Worm (Caenorhabditis elegans): ENCODE results near the gene ttr-27.

DNA sequence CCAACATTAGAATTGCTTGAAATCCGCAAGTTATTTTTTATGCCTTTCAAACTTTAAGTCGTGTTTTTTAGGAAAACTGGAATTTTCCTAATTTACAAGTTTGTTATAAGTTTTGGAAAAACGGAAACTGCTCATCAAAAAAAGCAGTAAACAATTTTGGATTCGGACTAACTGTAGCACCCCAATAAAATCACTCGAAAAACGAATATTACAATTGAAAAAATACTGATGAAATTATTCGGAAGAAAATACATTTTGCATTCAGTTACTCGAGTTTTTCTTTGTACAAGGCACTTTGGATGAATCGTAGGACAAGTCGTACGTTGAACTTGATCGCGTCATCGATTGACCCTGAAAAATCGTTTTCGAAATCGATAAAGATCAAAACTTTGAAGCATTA, 21.5 kb downstream of the ttr-27 start:
- TF ChIP-seq unc-55 (GFP tag; optimal IDR thresholded peaks at IDR 0.05) = no peak
- no peak for TF ChIP-seq tbx-2 (tag; optimal IDR thresholded peaks at IDR 0.05)
- TF ChIP-seq hlh-6 (tag; optimal IDR thresholded peaks at IDR 0.05) = no peak
- no peak for TF ChIP-seq npax-4 (tag; optimal IDR thresholded peaks at IDR 0.05)
- no peak for TF ChIP-seq K02D7.2 (tag; optimal IDR thresholded peaks at IDR 0.05)
- TF ChIP-seq ama-1 (optimal IDR thresholded peaks at IDR 0.05) = no peak
- no peak for TF ChIP-seq ceh-9 (tag; optimal IDR thresholded peaks at IDR 0.05)
- TF ChIP-seq Y22D7AL.16 (tag; optimal IDR thresholded peaks at IDR 0.05) = no peak
